Worm (Caenorhabditis elegans): ENCODE data around the gene ceh-62.

ceh-62 gene

ce11 chrII:10792611-10793010 lies 12.9 kb upstream of the ceh-62 start:
- TF ChIP-seq ceh-14 (tag; optimal IDR thresholded peaks at IDR 0.05) = no peak
- TF ChIP-seq fax-1 (tag; optimal IDR thresholded peaks at IDR 0.05) = no peak
- TF ChIP-seq tbx-2 (tag; optimal IDR thresholded peaks at IDR 0.05) = no peak
- TF ChIP-seq fkh-10 (GFP tag; optimal IDR thresholded peaks at IDR 0.05) = no peak

DNA sequence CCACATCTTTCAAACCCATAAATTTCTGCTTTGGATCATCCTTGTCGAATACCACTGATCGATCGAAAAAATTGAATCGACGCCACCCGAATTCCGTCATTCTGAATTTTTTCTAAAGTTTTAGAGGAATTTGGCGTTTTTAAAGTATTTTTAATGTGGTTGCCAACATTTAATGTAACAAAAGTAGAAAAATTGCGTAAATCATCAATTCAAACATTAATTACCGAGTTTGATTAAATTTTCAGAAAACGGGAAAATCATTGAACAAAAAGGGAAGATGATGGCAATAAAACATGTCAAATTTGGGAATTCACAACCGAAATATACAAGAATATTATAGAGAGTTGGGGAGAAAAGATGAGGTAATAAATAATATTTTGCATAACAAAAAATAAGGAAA lies 12.1 kb upstream of the ceh-62 start, which contains the start of gene vps-11:
TSS of gene vps-11 (minus strand) at position 101 of the 400 bp plus-strand sequence.
- TF ChIP-seq C08G9.2 (tag; optimal IDR thresholded peaks at IDR 0.05) (no peak), hlh-15 (tag; optimal IDR thresholded peaks at IDR 0.05) (no peak), tbx-2 (tag; optimal IDR thresholded peaks at IDR 0.05) (no peak), che-1 (tag; optimal IDR thresholded peaks at IDR 0.05) (no peak), C38D4.7 (GFP tag; optimal IDR thresholded peaks at IDR 0.05) (no peak), tbx-7 (tag; optimal IDR thresholded peaks at IDR 0.05) (no peak), pha-4 (tag; optimal IDR thresholded peaks at IDR 0.05) (no peak), sdc-2 (tag; optimal IDR thresholded peaks at IDR 0.05) (no peak), lim-6 (tag; optimal IDR thresholded peaks at IDR 0.05) (no peak), sox-2 (GFP tag; IDR thresholded peaks at IDR 0.05) (no peak)

DNA sequence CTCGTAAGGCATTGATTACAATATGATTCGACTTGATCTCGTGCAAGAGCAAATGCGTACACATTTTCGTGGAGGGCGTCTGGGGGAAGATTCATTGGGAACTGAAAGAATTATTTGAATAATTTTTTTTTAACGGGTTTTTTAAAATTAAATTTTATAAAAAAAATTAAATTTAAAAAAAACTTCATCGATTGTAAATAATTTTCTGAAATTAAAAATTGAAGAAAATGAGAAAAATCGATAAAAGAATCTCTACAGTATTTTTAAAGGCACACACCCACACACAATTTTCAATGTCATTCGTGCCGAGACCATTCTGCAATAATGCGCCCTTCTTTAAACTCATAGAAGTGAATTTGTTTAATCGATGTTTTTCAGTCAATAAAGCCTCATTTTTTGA lies 9.3 kb upstream of the ceh-62 start, which contains the start of gene set-14:
TSS of gene set-14 (minus strand) at position 101 of the 400 bp plus-strand sequence.
- TF ChIP-seq syd-9 (tag; optimal IDR thresholded peaks at IDR 0.05) (no peak), ceh-31 (tag; optimal IDR thresholded peaks at IDR 0.05) (no peak), ceh-19 (GFP tag; optimal IDR thresholded peaks at IDR 0.05) (no peak), ahr-1 (tag; optimal IDR thresholded peaks at IDR 0.05) (no peak), hlh-8 (tag; optimal IDR thresholded peaks at IDR 0.05) (no peak), dve-1 (tag; optimal IDR thresholded peaks at IDR 0.05) (no peak), hlh-13 (GFP tag; optimal IDR thresholded peaks at IDR 0.05) (no peak), ets-4 (tag; optimal IDR thresholded peaks at IDR 0.05) (no peak), hlh-30 (tag; optimal IDR thresholded peaks at IDR 0.05; ENCODE audit: insufficient read depth) (no peak)

ce11 chrII:10798429-10798893 lies 7.1 kb upstream of the ceh-62 start, which contains the start of gene npp-19:
Gene npp-19 (minus strand): TSS chrII:10798479.
- TF ChIP-seq rnt-1 (tag; optimal IDR thresholded peaks at IDR 0.05) (peak; percentile 20), ref-2 (tag; optimal IDR thresholded peaks at IDR 0.05) (no peak), pag-3 (tag; optimal IDR thresholded peaks at IDR 0.05; ENCODE audit: borderline replicate concordance) (no peak), ceh-45 (GFP tag; IDR thresholded peaks at IDR 0.05) (no peak), unc-3 (GFP tag; conservative IDR thresholded peaks at IDR 0.05) (no peak), unc-3 (tag; optimal IDR thresholded peaks at IDR 0.05) (no peak), nfya-1 (tag; optimal IDR thresholded peaks at IDR 0.05) (peak; percentile 35), hlh-30 (tag; optimal IDR thresholded peaks at IDR 0.05; ENCODE audit: insufficient read depth) (peak; percentile 16), K09A11.1 (tag; optimal IDR thresholded peaks at IDR 0.05; ENCODE audit: insufficient read depth) (peak; percentile 37), elt-2 (tag; optimal IDR thresholded peaks at IDR 0.05) (peak; percentile 32), sox-4 (tag; optimal IDR thresholded peaks at IDR 0.05) (no peak), ceh-30 (tag; optimal IDR thresholded peaks at IDR 0.05) (peak; percentile 27), hlh-8 (tag; optimal IDR thresholded peaks at IDR 0.05) (no peak), pat-9 (tag; optimal IDR thresholded peaks at IDR 0.05) (peak; percentile 11), Y22D7AL.16 (tag; optimal IDR thresholded peaks at IDR 0.05) (no peak), F13H6.1 (tag; optimal IDR thresholded peaks at IDR 0.05) (no peak), elt-4 (tag; optimal IDR thresholded peaks at IDR 0.05) (no peak), tbx-2 (tag; optimal IDR thresholded peaks at IDR 0.05) (peak; percentile 34)

Measured in whole organism, late embryonic.